Fruit fly (Drosophila melanogaster): ENCODE measurements around the gene Ca-beta.

The Ca-beta gene

dm6 chr2L:11203494-11204010 is at the start of gene Ca-beta:
Ca-beta (minus strand) TSS chr2L:11203544.
- TF ChIP-seq Optix (GFP tag; IDR thresholded peaks at IDR 0.05) (no peak), CG1529 (GFP tag; optimal IDR thresholded peaks at IDR 0.05) (no peak), CG14050 (GFP tag; IDR thresholded peaks at IDR 0.05) (no peak), caup (GFP tag; optimal IDR thresholded peaks at IDR 0.05; ENCODE audit: severe bottlenecking) (peak; percentile 54), jumu (GFP tag; optimal IDR thresholded peaks at IDR 0.05) (peak; percentile 29), CG6683 (GFP tag; optimal IDR thresholded peaks at IDR 0.05) (peak; percentile 55), Dip2 (GFP tag; IDR thresholded peaks at IDR 0.05) (no peak), CG8944 (GFP tag; optimal IDR thresholded peaks at IDR 0.05) (no peak), Atf3 (GFP tag; optimal IDR thresholded peaks at IDR 0.05) (no peak), pros (GFP tag; optimal IDR thresholded peaks at IDR 0.05) (no peak), bsh (GFP tag; optimal IDR thresholded peaks at IDR 0.05) (no peak), crp (GFP tag; optimal IDR thresholded peaks at IDR 0.05) (peak in 1 of 2 experiments; percentile 18), stc (GFP tag; IDR thresholded peaks at IDR 0.05) (peak; percentile 33; the same call in 1 of the 2 replicates), Nf-YA (GFP tag; IDR thresholded peaks at IDR 0.05) (no peak), lmd (GFP tag; IDR thresholded peaks at IDR 0.05) (peak; percentile 52; the same call in 1 of the 2 replicates), Ets97D (GFP tag; optimal IDR thresholded peaks at IDR 0.05) (no peak), dysf (GFP tag; IDR thresholded peaks at IDR 0.05) (peak; percentile 50; the same call in 2 of the 3 replicates), Dad (GFP tag; optimal IDR thresholded peaks at IDR 0.05) (peak; percentile 21), unpg (GFP tag; optimal IDR thresholded peaks at IDR 0.05) (peak; percentile 4), Adf1 (GFP tag; IDR thresholded peaks at IDR 0.05) (peak; percentile 54; the same call in 1 of the 2 replicates), wdn (GFP tag; IDR thresholded peaks at IDR 0.05) (peak; percentile 19; the same call in 1 of the 2 replicates), otp (GFP tag; IDR thresholded peaks at IDR 0.05) (no peak), sc (optimal IDR thresholded peaks at IDR 0.05) (no peak), sc (GFP tag; optimal IDR thresholded peaks at IDR 0.05) (no peak), CG5180 (GFP tag; optimal IDR thresholded peaks at IDR 0.05) (peak; percentile 51), knrl (GFP tag; IDR thresholded peaks at IDR 0.05; ENCODE audit: partially characterized antibody) (no peak), sd (tag; optimal IDR thresholded peaks at IDR 0.05) (no peak), Nf-YB (GFP tag; optimal IDR thresholded peaks at IDR 0.05) (no peak), Doc3 (GFP tag; IDR thresholded peaks at IDR 0.05; ENCODE audit: partially characterized antibody) (no peak), crol (GFP tag; IDR thresholded peaks at IDR 0.05) (no peak), CG32532 (GFP tag; IDR thresholded peaks at IDR 0.05) (peak; percentile 77), CG3281 (GFP tag; optimal IDR thresholded peaks at IDR 0.05) (peak; percentile 48), Hsf (GFP tag; optimal IDR thresholded peaks at IDR 0.05) (peak; percentile 14), eve (GFP tag; optimal IDR thresholded peaks at IDR 0.05) (no peak), unc-4 (GFP tag; IDR thresholded peaks at IDR 0.05; ENCODE audit: partially characterized antibody) (no peak), rib (GFP tag; IDR thresholded peaks at IDR 0.05) (no peak), slbo (GFP tag; IDR thresholded peaks at IDR 0.05) (peak; percentile 78), CG17186 (GFP tag; optimal IDR thresholded peaks at IDR 0.05) (no peak), Elba2 (GFP tag; optimal IDR thresholded peaks at IDR 0.05) (no peak), Dek (tag; optimal IDR thresholded peaks at IDR 0.05) (peak; percentile 46), pum (GFP tag; optimal IDR thresholded peaks at IDR 0.05) (no peak), HmgD (GFP tag; optimal IDR thresholded peaks at IDR 0.05) (no peak), sob (GFP tag; IDR thresholded peaks at IDR 0.05) (peak; percentile 73), nom (GFP tag; optimal IDR thresholded peaks at IDR 0.05) (no peak), dpn (GFP tag; optimal IDR thresholded peaks at IDR 0.05) (peak in 1 of 2 experiments; percentile 42), disco-r (GFP tag; optimal IDR thresholded peaks at IDR 0.05) (no peak), Ada2b (GFP tag; IDR thresholded peaks at IDR 0.05) (peak; percentile 73), CG31388 (GFP tag; optimal IDR thresholded peaks at IDR 0.05) (no peak), CG30431 (GFP tag; optimal IDR thresholded peaks at IDR 0.05) (no peak), jigr1 (GFP tag; IDR thresholded peaks at IDR 0.05) (no peak), CG8478 (optimal IDR thresholded peaks at IDR 0.05) (no peak)
